Worm (Caenorhabditis elegans): ENCODE results near the gene C39B10.7.

DNA sequence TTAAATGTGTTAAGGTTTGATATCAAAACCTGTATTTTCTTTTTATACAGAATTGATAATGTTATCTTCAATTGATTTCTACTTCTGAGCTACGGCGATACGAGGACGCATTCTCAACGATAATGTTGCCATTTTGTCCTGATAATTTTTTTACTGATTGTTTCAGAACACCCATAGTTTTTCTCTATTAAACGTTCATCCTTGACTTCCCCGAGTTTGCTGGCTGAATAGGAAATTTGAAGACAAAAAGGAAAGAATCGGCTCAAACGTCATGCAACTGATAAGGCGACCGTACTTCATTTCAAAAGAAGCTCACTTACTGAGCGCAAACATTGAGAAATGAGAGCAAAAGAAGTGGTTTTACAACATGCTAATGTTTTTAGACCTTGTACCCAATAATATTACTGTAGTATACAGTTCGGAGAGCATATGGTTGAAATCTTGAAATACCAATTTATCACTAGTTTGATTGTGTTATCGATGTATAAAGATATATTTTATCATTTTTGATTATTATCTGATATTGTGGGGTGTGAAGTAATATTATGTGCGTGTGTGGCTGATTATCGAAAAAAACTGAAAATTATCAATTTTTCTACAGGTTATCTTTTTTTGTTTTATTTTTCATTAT, 2.5 kb downstream of the C39B10.7 start:
- no peak for TF ChIP-seq nhr-11 (tag; optimal IDR thresholded peaks at IDR 0.05)
- TF ChIP-seq nhr-237 (tag; optimal IDR thresholded peaks at IDR 0.05): no peak
- no peak for TF ChIP-seq nhr-76 (tag; optimal IDR thresholded peaks at IDR 0.05)
- no peak for TF ChIP-seq unc-39 (tag; optimal IDR thresholded peaks at IDR 0.05)
- TF ChIP-seq nhr-77 (tag; optimal IDR thresholded peaks at IDR 0.05): no peak
- TF ChIP-seq pha-4 (GFP tag; IDR thresholded peaks at IDR 0.05): 0 out of 2 replicates have a peak, but pooled peaks have one; percentile 26
- TF ChIP-seq pha-4 (tag; optimal IDR thresholded peaks at IDR 0.05): no peak
- TF ChIP-seq tag-97 (GFP tag; IDR thresholded peaks at IDR 0.05): no peak
- TF ChIP-seq egl-27 (tag; optimal IDR thresholded peaks at IDR 0.05): no peak
- TF ChIP-seq fos-1 (tag; optimal IDR thresholded peaks at IDR 0.05): no peak
- TF ChIP-seq gei-8 (GFP tag; optimal IDR thresholded peaks at IDR 0.05): no peak
- TF ChIP-seq lir-3 (tag; optimal IDR thresholded peaks at IDR 0.05): no peak
- TF ChIP-seq unc-62 (GFP tag; optimal IDR thresholded peaks at IDR 0.05 in 1 of 2): no peak
- TF ChIP-seq unc-62 (tag; optimal IDR thresholded peaks at IDR 0.05): no peak
- no peak for TF ChIP-seq ceh-32 (tag; optimal IDR thresholded peaks at IDR 0.05; ENCODE audit: poor library complexity)
- peak; percentile 38 for TF ChIP-seq dve-1 (tag; optimal IDR thresholded peaks at IDR 0.05; ENCODE audit: insufficient read depth)
